Worm (Caenorhabditis elegans) whole organism, L2 larva: Measurements from ENCODE around the gene srt-17.

Experiments
- R02D3.7 ChIP-seq: fragments of 150-350 bp; optimal IDR thresholded peaks from 2 replicates; lab custom pipeline; 2014; ENCODE audit warnings: missing biosample characterization, missing genetic modification characterization
- ZK546.5 ChIP-seq: sonication (generic microtip); optimal IDR thresholded peaks from 2 replicates; lab custom pipeline; 2017; ENCODE audit warnings: missing biosample characterization, missing genetic modification characterization
- dmd-4 ChIP-seq: sonication (generic microtip); optimal IDR thresholded peaks from 2 replicates; lab custom pipeline; 2017; ENCODE audit warnings: missing biosample characterization, missing genetic modification characterization
- elt-3 ChIP-seq: sonication (generic microtip); optimal IDR thresholded peaks from 2 replicates; lab custom pipeline; 2017; ENCODE audit warnings: missing biosample characterization, missing genetic modification characterization
- nhr-237 ChIP-seq: fragments of 150-350 bp; optimal IDR thresholded peaks from 2 replicates; lab custom pipeline; 2014; ENCODE audit warnings: missing biosample characterization, missing genetic modification characterization
- unc-62 ChIP-seq: fragments of 150-350 bp; optimal IDR thresholded peaks from 2 replicates; lab custom pipeline; 2014; ENCODE audit warnings: missing biosample characterization, missing genetic modification reagents, missing genetic modification characterization
- zag-1 ChIP-seq: fragments of 150-350 bp; optimal IDR thresholded peaks from 2 replicates; lab custom pipeline; 2014; ENCODE audit warnings: missing biosample characterization, missing genetic modification characterization

- TF ChIP-seq nhr-237 (tag; lab: Kevin White, UChicago) (no peak), ZK546.5 (no peak), zag-1 (tag; lab: Kevin White, UChicago) (no peak), unc-62 (GFP tag; lab: Kevin White, UChicago) (no peak), R02D3.7 (tag; lab: Kevin White, UChicago) (no peak), dmd-4 (tag; lab: Kevin White, UChicago) (no peak), elt-3 (tag; lab: Kevin White, UChicago) (no peak)
These were observed 21.3 kb upstream of the srt-17 start, which contains the start of gene F48G7.12 for ce11 chrV:646129-646528.
